Worm (Caenorhabditis elegans) whole organism, L4 larva: Measurements from ENCODE around the gene F13E9.15.

Source experiments
- R02D3.7 ChIP-seq: fragments of 150-350 bp; sonication (generic microtip); optimal IDR thresholded peaks from 3 replicates; lab custom pipeline; 2014; ENCODE audit warnings: missing biosample characterization, missing genetic modification characterization
- madf-9 ChIP-seq: fragments of 200-800 bp; sonication (Bioruptor generic); conservative IDR thresholded peaks from 2 replicates; pipeline ENCODE4 v1.3.6; 2022; ENCODE audit warnings: missing genetic modification reagents, missing genetic modification characterization, missing compliant biosample characterization
- nhr-48 ChIP-seq: sonication (generic microtip); optimal IDR thresholded peaks from 2 replicates; lab custom pipeline; 2016; ENCODE audit warnings: mild to moderate bottlenecking, missing genetic modification characterization, missing compliant biosample characterization

ce11 chrIV:10896512-10896911 is 6.8 kb upstream of the F13E9.15 start, which contains the start of gene srlf-13:
- TF ChIP-seq nhr-48 (tag; lab: Kevin White, UChicago) (no peak), madf-9 (GFP tag; lab: Robert Waterston, UW) (no peak), R02D3.7 (tag; lab: Kevin White, UChicago) (no peak)
